Worm (Caenorhabditis elegans) whole organism, midembryonic: ENCODE data around the gene F38E1.10.

Source experiments
- T22C8.4 ChIP-seq: fragments of 200-800 bp; sonication (Bioruptor generic); IDR thresholded peaks from 2 replicates; pipeline ENCODE4 v1.3.6; 2022; ENCODE audit warnings: missing genetic modification characterization, missing compliant biosample characterization
- cog-1 ChIP-seq: sonication (generic microtip); optimal IDR thresholded peaks from 2 replicates; lab custom pipeline; 2016; ENCODE audit warnings: missing genetic modification characterization, missing compliant biosample characterization
- flt-1 ChIP-seq: fragments of 200-800 bp; sonication (Bioruptor generic); IDR thresholded peaks from 2 replicates; pipeline ENCODE4 v1.3.6; 2022; ENCODE audit warnings: missing genetic modification characterization, missing compliant biosample characterization
- klf-2 ChIP-seq: fragments of 200-800 bp; sonication (Bioruptor generic); conservative IDR thresholded peaks from 2 replicates; pipeline ENCODE4 v1.3.6; 2022; ENCODE audit warnings: missing genetic modification reagents, missing genetic modification characterization, missing compliant biosample characterization
- med-1 ChIP-seq: sonication (generic microtip); optimal IDR thresholded peaks from 2 replicates; lab custom pipeline; 2017; ENCODE audit warnings: missing genetic modification characterization, mild to moderate bottlenecking, missing compliant biosample characterization, antibody characterized with exemption, missing genetic modification reagents; ENCODE audit not compliant: insufficient read depth
- ref-1 ChIP-seq: fragments of 200-800 bp; sonication (Bioruptor generic); conservative IDR thresholded peaks from 2 replicates; pipeline ENCODE4 v1.3.6; 2022; ENCODE audit warnings: missing genetic modification reagents, missing genetic modification characterization, missing compliant biosample characterization
- tab-1 ChIP-seq: fragments of 200-800 bp; sonication (Bioruptor generic); IDR thresholded peaks from 2 replicates; pipeline ENCODE4 v1.3.6; 2022; ENCODE audit warnings: missing genetic modification characterization, missing compliant biosample characterization
- ztf-23 ChIP-seq: fragments of 200-800 bp; sonication (Bioruptor generic); IDR thresholded peaks from 2 replicates; pipeline ENCODE4 v1.3.6; 2022; ENCODE audit warnings: missing genetic modification reagents, missing genetic modification characterization, missing compliant biosample characterization
- ztf-29 ChIP-seq: fragments of 200-800 bp; sonication (Bioruptor generic); IDR thresholded peaks from 2 replicates; pipeline ENCODE4 v1.3.6; 2022; ENCODE audit warnings: missing genetic modification reagents, missing genetic modification characterization, missing compliant biosample characterization

Gene F38E1.10

ce11 chrV:8404339-8404738 lies 29.0 kb upstream of the F38E1.10 start:
- TF ChIP-seq T22C8.4 (GFP tag; lab: Robert Waterston, UW) (no peak), med-1 (GFP tag; lab: Kevin White, UChicago) (no peak), klf-2 (no peak), tab-1 (GFP tag; lab: Robert Waterston, UW) (no peak), ztf-23 (GFP tag; lab: Robert Waterston, UW) (no peak), flt-1 (GFP tag; lab: Robert Waterston, UW) (no peak), ztf-29 (GFP tag; lab: Robert Waterston, UW) (no peak), cog-1 (tag; lab: Kevin White, UChicago) (no peak), ref-1 (GFP tag; lab: Robert Waterston, UW) (no peak)

- TF ChIP-seq ztf-29 (GFP tag; lab: Robert Waterston, UW): no peak
- no peak for TF ChIP-seq tab-1 (GFP tag; lab: Robert Waterston, UW)
- TF ChIP-seq ref-1 (GFP tag; lab: Robert Waterston, UW): no peak
- TF ChIP-seq T22C8.4 (GFP tag; lab: Robert Waterston, UW): no peak
- TF ChIP-seq cog-1 (tag; lab: Kevin White, UChicago): no peak
- no peak for TF ChIP-seq flt-1 (GFP tag; lab: Robert Waterston, UW)
- TF ChIP-seq ztf-23 (GFP tag; lab: Robert Waterston, UW): no peak
- no peak for TF ChIP-seq med-1 (GFP tag; lab: Kevin White, UChicago)
- TF ChIP-seq klf-2: no peak
Observed at ce11 chrV:8403916-8404315, 28.6 kb upstream of the F38E1.10 start.

- TF ChIP-seq ztf-23 (GFP tag; lab: Robert Waterston, UW) (no peak), ref-1 (GFP tag; lab: Robert Waterston, UW) (no peak), ztf-29 (GFP tag; lab: Robert Waterston, UW) (no peak), klf-2 (no peak), T22C8.4 (GFP tag; lab: Robert Waterston, UW) (no peak), tab-1 (GFP tag; lab: Robert Waterston, UW) (no peak), cog-1 (tag; lab: Kevin White, UChicago) (no peak), med-1 (GFP tag; lab: Kevin White, UChicago) (no peak), flt-1 (GFP tag; lab: Robert Waterston, UW) (no peak)
Observed at ce11 chrV:8403152-8403551, 27.8 kb upstream of the F38E1.10 start.

- TF ChIP-seq med-1 (GFP tag; lab: Kevin White, UChicago) (no peak), ztf-23 (GFP tag; lab: Robert Waterston, UW) (no peak), T22C8.4 (GFP tag; lab: Robert Waterston, UW) (no peak), flt-1 (GFP tag; lab: Robert Waterston, UW) (no peak)
Observed at ce11 chrV:8402392-8402791, 27.1 kb upstream of the F38E1.10 start, which contains the start of gene F52E1.9. Gene F52E1.9, minus strand, starts transcription at chrV:8402669.

- TF ChIP-seq ztf-23 (GFP tag; lab: Robert Waterston, UW) (no peak), flt-1 (GFP tag; lab: Robert Waterston, UW) (no peak), T22C8.4 (GFP tag; lab: Robert Waterston, UW) (no peak), med-1 (GFP tag; lab: Kevin White, UChicago) (no peak), ztf-29 (GFP tag; lab: Robert Waterston, UW) (no peak), tab-1 (GFP tag; lab: Robert Waterston, UW) (no peak), cog-1 (tag; lab: Kevin White, UChicago) (no peak)
Observed at ce11 chrV:8401267-8401666, 25.9 kb upstream of the F38E1.10 start.

ce11 chrV:8400808-8401207 lies 25.5 kb upstream of the F38E1.10 start:
- TF ChIP-seq ztf-29 (GFP tag; lab: Robert Waterston, UW) (no peak), T22C8.4 (GFP tag; lab: Robert Waterston, UW) (no peak), med-1 (GFP tag; lab: Kevin White, UChicago) (no peak), cog-1 (tag; lab: Kevin White, UChicago) (no peak), tab-1 (GFP tag; lab: Robert Waterston, UW) (no peak), flt-1 (GFP tag; lab: Robert Waterston, UW) (no peak), ztf-23 (GFP tag; lab: Robert Waterston, UW) (no peak), ref-1 (GFP tag; lab: Robert Waterston, UW) (no peak), klf-2 (no peak)

ce11 chrV:8394357-8394850 lies 19.1 kb upstream of the F38E1.10 start, which contains the start of the genes pho-6 and F52E1.3:
Gene pho-6, minus strand, starts transcription at chrV:8394457.
Gene F52E1.3, plus strand, starts transcription at chrV:8394800.
- TF ChIP-seq ztf-23 (GFP tag; lab: Robert Waterston, UW) (no peak), cog-1 (tag; lab: Kevin White, UChicago) (no peak), ztf-29 (GFP tag; lab: Robert Waterston, UW) (no peak), tab-1 (GFP tag; lab: Robert Waterston, UW) (no peak), klf-2 (no peak), ref-1 (GFP tag; lab: Robert Waterston, UW) (no peak), flt-1 (GFP tag; lab: Robert Waterston, UW) (no peak), med-1 (GFP tag; lab: Kevin White, UChicago) (no peak), T22C8.4 (GFP tag; lab: Robert Waterston, UW) (no peak)

ce11 chrV:8389307-8389706 lies 14.0 kb upstream of the F38E1.10 start:
- TF ChIP-seq ztf-23 (GFP tag; lab: Robert Waterston, UW): no peak
- no peak for TF ChIP-seq flt-1 (GFP tag; lab: Robert Waterston, UW)
- no peak for TF ChIP-seq med-1 (GFP tag; lab: Kevin White, UChicago)

- TF ChIP-seq ztf-23 (GFP tag; lab: Robert Waterston, UW) (no peak), med-1 (GFP tag; lab: Kevin White, UChicago) (no peak), T22C8.4 (GFP tag; lab: Robert Waterston, UW) (no peak), flt-1 (GFP tag; lab: Robert Waterston, UW) (no peak), cog-1 (tag; lab: Kevin White, UChicago) (no peak), klf-2 (no peak), tab-1 (GFP tag; lab: Robert Waterston, UW) (no peak), ztf-29 (GFP tag; lab: Robert Waterston, UW) (no peak), ref-1 (GFP tag; lab: Robert Waterston, UW) (no peak)
Observed at ce11 chrV:8387056-8387455, 11.7 kb upstream of the F38E1.10 start, which contains the start of gene gcy-7. Gene gcy-7, plus strand, starts transcription at chrV:8387356.
